Worm (Caenorhabditis elegans) whole organism, L2 larva: ENCODE results near the gene jmjd-1.2.

ENCODE experiments used
- C34F6.9 ChIP-seq: fragments of 150-350 bp; optimal IDR thresholded peaks from 2 replicates; lab custom pipeline; 2014; ENCODE audit warnings: missing biosample characterization, missing genetic modification characterization
- R02D3.7 ChIP-seq: fragments of 150-350 bp; optimal IDR thresholded peaks from 2 replicates; lab custom pipeline; 2014; ENCODE audit warnings: missing biosample characterization, missing genetic modification characterization
- Y55F3AM.14 ChIP-seq: fragments of 200-800 bp; sonication (Bioruptor generic); optimal IDR thresholded peaks from 2 replicates; lab custom pipeline; 2018; ENCODE audit warnings: mild to moderate bottlenecking, missing genetic modification characterization, missing compliant biosample characterization
- ZK546.5 ChIP-seq: sonication (generic microtip); optimal IDR thresholded peaks from 2 replicates; lab custom pipeline; 2017; ENCODE audit warnings: missing biosample characterization, missing genetic modification characterization
- ama-1 ChIP-seq: fragments of 150-350 bp; optimal IDR thresholded peaks from 2 replicates; lab custom pipeline; 2018; ENCODE audit warnings: inconsistent platforms
- ceh-82 ChIP-seq: fragments of 150-350 bp; optimal IDR thresholded peaks from 2 replicates; lab custom pipeline; 2014; ENCODE audit warnings: missing biosample characterization, missing genetic modification characterization
- dmd-4 ChIP-seq: sonication (generic microtip); optimal IDR thresholded peaks from 2 replicates; lab custom pipeline; 2017; ENCODE audit warnings: missing biosample characterization, missing genetic modification characterization
- egl-27 ChIP-seq: sonication (generic microtip); optimal IDR thresholded peaks from 3 replicates; lab custom pipeline; 2017; ENCODE audit warnings: missing biosample characterization, missing genetic modification reagents, missing genetic modification characterization
- elt-1 ChIP-seq: fragments of 150-350 bp; optimal IDR thresholded peaks from 2 replicates; lab custom pipeline; 2014; ENCODE audit warnings: missing biosample characterization, missing genetic modification characterization
- elt-3 ChIP-seq: sonication (generic microtip); optimal IDR thresholded peaks from 2 replicates; lab custom pipeline; 2017; ENCODE audit warnings: missing biosample characterization, missing genetic modification characterization
- fos-1 ChIP-seq: fragments of 150-350 bp; optimal IDR thresholded peaks from 2 replicates; lab custom pipeline; 2014; ENCODE audit warnings: missing biosample characterization, missing genetic modification characterization
- gmeb-1 ChIP-seq: fragments of 150-350 bp; optimal IDR thresholded peaks from 2 replicates; lab custom pipeline; 2014; ENCODE audit warnings: missing biosample characterization, missing genetic modification characterization
- lin-13 ChIP-seq: fragments of 150-350 bp; optimal IDR thresholded peaks from 2 replicates; lab custom pipeline; 2014; ENCODE audit warnings: missing biosample characterization, missing genetic modification reagents, missing genetic modification characterization
- mab-5 ChIP-seq: fragments of 150-350 bp; optimal IDR thresholded peaks from 2 replicates; lab custom pipeline; 2014; ENCODE audit warnings: missing biosample characterization, missing genetic modification characterization
- mdl-1 ChIP-seq, 2 experiments: fragments of 150-350 bp in 1 of 2; sonication (generic microtip) in 1 of 2; optimal IDR thresholded peaks; 2 replicates each; lab custom pipeline; 2017; ENCODE audit warnings: missing biosample characterization in 2 of 2, missing genetic modification characterization in 2 of 2
- nhr-11 ChIP-seq: fragments of 150-350 bp; optimal IDR thresholded peaks from 2 replicates; lab custom pipeline; 2014; ENCODE audit warnings: missing biosample characterization, missing genetic modification characterization
- nhr-12 ChIP-seq: fragments of 150-350 bp; optimal IDR thresholded peaks from 2 replicates; lab custom pipeline; 2014; ENCODE audit warnings: missing biosample characterization, missing genetic modification characterization
- nhr-129 ChIP-seq: fragments of 150-350 bp; optimal IDR thresholded peaks from 2 replicates; lab custom pipeline; 2014; ENCODE audit warnings: missing biosample characterization, missing genetic modification characterization
- nhr-21 ChIP-seq: fragments of 150-350 bp; optimal IDR thresholded peaks from 2 replicates; lab custom pipeline; 2014; ENCODE audit warnings: missing biosample characterization, missing genetic modification characterization
- nhr-23 ChIP-seq: fragments of 150-350 bp; optimal IDR thresholded peaks from 2 replicates; lab custom pipeline; 2014; ENCODE audit warnings: missing biosample characterization, missing genetic modification reagents, missing genetic modification characterization
- nhr-237 ChIP-seq: fragments of 150-350 bp; optimal IDR thresholded peaks from 2 replicates; lab custom pipeline; 2014; ENCODE audit warnings: missing biosample characterization, missing genetic modification characterization
- nhr-25 ChIP-seq: fragments of 150-350 bp; sonication (generic microtip); optimal IDR thresholded peaks from 3 replicates; lab custom pipeline; 2014; ENCODE audit warnings: missing biosample characterization, missing genetic modification characterization
- nhr-6 ChIP-seq: fragments of 150-350 bp; optimal IDR thresholded peaks from 2 replicates; lab custom pipeline; 2014; ENCODE audit warnings: missing biosample characterization, missing genetic modification characterization
- nhr-77 ChIP-seq: fragments of 150-350 bp; optimal IDR thresholded peaks from 2 replicates; lab custom pipeline; 2014; ENCODE audit warnings: missing biosample characterization, missing genetic modification characterization
- peb-1 ChIP-seq: fragments of 150-350 bp; optimal IDR thresholded peaks from 2 replicates; lab custom pipeline; 2014; ENCODE audit warnings: missing biosample characterization, missing genetic modification characterization
- sem-4 ChIP-seq: fragments of 150-350 bp; optimal IDR thresholded peaks from 2 replicates; lab custom pipeline; 2014; ENCODE audit warnings: missing biosample characterization, missing genetic modification reagents, missing genetic modification characterization
- skn-1 ChIP-seq: sonication (generic microtip); optimal IDR thresholded peaks from 2 replicates; lab custom pipeline; 2017; ENCODE audit warnings: missing biosample characterization, missing genetic modification characterization
- sma-3 ChIP-seq: sonication (generic microtip); optimal IDR thresholded peaks from 2 replicates; lab custom pipeline; 2016; ENCODE audit warnings: missing genetic modification reagents, missing genetic modification characterization, missing compliant biosample characterization
- sma-9 ChIP-seq, 2 experiments: fragments of 150-350 bp in 1 of 2; sonication (generic microtip) in 1 of 2; optimal IDR thresholded peaks; 2 replicates each; lab custom pipeline; 2014 to 2016; ENCODE audit warnings: missing genetic modification characterization in 2 of 2, mild to moderate bottlenecking in 1 of 2, missing biosample characterization in 1 of 2, missing compliant biosample characterization in 1 of 2, missing genetic modification reagents in 1 of 2, moderate library complexity in 1 of 2
- unc-39 ChIP-seq: fragments of 150-350 bp; optimal IDR thresholded peaks from 2 replicates; lab custom pipeline; 2014; ENCODE audit warnings: missing biosample characterization, missing genetic modification characterization
- unc-55 ChIP-seq: fragments of 150-350 bp; sonication (generic microtip); optimal IDR thresholded peaks from 3 replicates; lab custom pipeline; 2014; ENCODE audit warnings: missing biosample characterization, missing genetic modification reagents, missing genetic modification characterization
- unc-62 ChIP-seq: fragments of 150-350 bp; optimal IDR thresholded peaks from 2 replicates; lab custom pipeline; 2014; ENCODE audit warnings: missing biosample characterization, missing genetic modification reagents, missing genetic modification characterization
- ztf-1 ChIP-seq: fragments of 200-800 bp; sonication (Bioruptor generic); conservative IDR thresholded peaks from 2 replicates; pipeline ENCODE4 v1.3.6; 2022; ENCODE audit warnings: missing genetic modification characterization, missing compliant biosample characterization
- ztf-11 ChIP-seq: sonication (generic microtip); optimal IDR thresholded peaks from 2 replicates; lab custom pipeline; 2017; ENCODE audit warnings: missing biosample characterization, missing genetic modification characterization
- ztf-4 ChIP-seq: fragments of 150-350 bp; optimal IDR thresholded peaks from 2 replicates; lab custom pipeline; 2014; ENCODE audit warnings: missing biosample characterization, missing genetic modification characterization

Gene jmjd-1.2

DNA sequence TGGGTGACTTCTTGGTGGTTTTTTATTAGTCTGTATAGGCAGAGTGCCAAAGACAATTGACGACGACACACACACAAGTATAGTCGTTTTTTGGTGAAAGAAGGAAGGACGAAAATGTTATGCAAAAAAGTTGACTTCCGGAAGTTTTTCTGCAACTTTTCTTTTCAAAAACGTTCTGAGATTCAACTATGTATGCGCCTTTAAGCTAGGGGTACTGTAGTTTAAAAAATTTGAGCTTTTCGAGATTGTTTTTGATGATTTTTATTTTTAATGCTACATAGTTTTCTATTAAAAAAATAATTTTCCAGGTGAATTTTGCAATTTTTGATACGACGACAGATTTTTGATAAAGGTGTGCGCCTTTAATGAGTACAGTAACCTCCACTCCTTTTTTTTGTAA lies 7.0 kb downstream of the jmjd-1.2 start:
- TF ChIP-seq ama-1 (lab: Kevin White, UChicago) (no peak), nhr-21 (tag; lab: Kevin White, UChicago) (no peak), ztf-1 (GFP tag; lab: Robert Waterston, UW) (no peak), ZK546.5 (tag; lab: Kevin White, UChicago) (no peak), Y55F3AM.14 (no peak), nhr-11 (tag; lab: Kevin White, UChicago) (no peak), mdl-1 (tag; optimal IDR thresholded peaks at IDR 0.05; lab: Kevin White, UChicago) (no peak), nhr-23 (tag; lab: Kevin White, UChicago) (no peak), ceh-82 (no peak), nhr-25 (tag; lab: Kevin White, UChicago) (no peak)

ce11 chrIV:4669242-4669641 lies 8.5 kb downstream of the jmjd-1.2 start, which contains the start of gene F29B9.12:
Gene F29B9.12 (plus strand): TSS chrIV:4669542.
- no peak for TF ChIP-seq elt-3
- TF ChIP-seq egl-27 (tag; lab: Kevin White, UChicago), result no peak

ce11 chrIV:4673332-4673731 lies 12.5 kb downstream of the jmjd-1.2 start:
- TF ChIP-seq gmeb-1 (no peak), elt-1 (no peak), nhr-21 (tag; lab: Kevin White, UChicago) (no peak), nhr-6 (tag; lab: Kevin White, UChicago) (no peak), unc-39 (tag; lab: Kevin White, UChicago) (no peak)

DNA sequence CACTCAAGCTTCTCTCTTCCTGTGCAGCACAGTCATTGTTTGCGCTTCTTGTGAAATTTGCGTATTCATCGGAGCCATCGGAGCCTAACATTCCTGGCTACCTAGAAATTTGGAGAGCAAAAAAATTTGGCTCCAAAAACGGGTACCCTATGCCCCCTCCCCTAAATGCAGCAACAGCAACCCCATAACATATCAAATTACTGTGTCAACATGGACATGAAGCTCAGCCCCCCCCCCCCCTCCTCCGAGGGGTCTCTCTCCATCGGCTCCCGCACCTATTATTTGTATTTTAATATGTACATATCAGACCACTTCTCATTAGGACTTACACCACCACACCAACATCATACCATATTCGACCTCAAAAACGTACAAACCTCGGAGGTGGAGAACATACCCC lies 13.5 kb downstream of the jmjd-1.2 start:
- no peak for TF ChIP-seq C34F6.9 (tag; lab: Kevin White, UChicago)

ce11 chrIV:4678718-4679117 lies 17.9 kb downstream of the jmjd-1.2 start, which contains the start of gene kin-36:
Gene kin-36 (plus strand): TSS chrIV:4679018.
- TF ChIP-seq unc-39 (tag; lab: Kevin White, UChicago) (no peak), R02D3.7 (no peak), lin-13 (no peak), unc-62 (no peak)

ce11 chrIV:4683149-4683548 lies 22.4 kb downstream of the jmjd-1.2 start:
- TF ChIP-seq ztf-11 (tag; lab: Kevin White, UChicago), result no peak
- TF ChIP-seq nhr-12 (tag; lab: Kevin White, UChicago), result no peak
- TF ChIP-seq fos-1 (tag; lab: Kevin White, UChicago), result no peak
- no peak for TF ChIP-seq mab-5 (tag; lab: Kevin White, UChicago)

DNA sequence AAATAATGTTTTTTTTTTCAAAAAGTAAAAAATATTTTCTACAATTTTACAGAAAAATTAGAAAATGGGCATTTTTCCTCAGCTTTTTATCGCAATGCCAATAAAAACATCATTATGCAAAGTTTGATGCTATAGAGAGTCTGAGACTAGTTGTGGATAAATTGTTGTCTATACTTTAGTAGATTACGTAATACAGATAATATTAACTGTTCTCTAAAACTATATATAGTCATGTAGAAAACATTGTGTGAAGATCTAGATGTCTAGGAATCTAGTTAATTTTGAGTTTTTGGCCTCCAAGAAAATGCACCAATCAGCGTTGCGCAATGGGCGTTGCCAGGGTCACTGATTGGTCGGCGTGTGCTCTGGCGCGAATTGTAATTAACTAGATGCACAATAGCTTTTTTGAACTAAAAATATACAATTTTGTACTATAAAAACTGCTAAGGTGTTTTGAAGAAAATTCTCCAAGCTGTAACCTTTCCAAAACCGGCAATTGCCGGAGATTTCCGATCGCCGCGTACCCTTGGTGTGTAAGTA lies 25.6 kb downstream of the jmjd-1.2 start:
- no peak for TF ChIP-seq nhr-21 (tag; lab: Kevin White, UChicago)
- no peak for TF ChIP-seq C34F6.9 (tag; lab: Kevin White, UChicago)
- no peak for TF ChIP-seq elt-3
- no peak for TF ChIP-seq nhr-25 (tag; lab: Kevin White, UChicago)
- no peak for TF ChIP-seq ceh-82
- no peak for TF ChIP-seq dmd-4
- no peak for TF ChIP-seq nhr-6 (tag; lab: Kevin White, UChicago)
- no peak for TF ChIP-seq ztf-1 (GFP tag; lab: Robert Waterston, UW)
- TF ChIP-seq gmeb-1, result no peak
- no peak for TF ChIP-seq nhr-237 (tag; lab: Kevin White, UChicago)
- no peak for TF ChIP-seq nhr-77 (tag; lab: Kevin White, UChicago)
- TF ChIP-seq sem-4, result no peak
- TF ChIP-seq unc-55 (GFP tag; lab: Kevin White, UChicago), result no peak
- TF ChIP-seq nhr-12 (tag; lab: Kevin White, UChicago), result no peak

- TF ChIP-seq C34F6.9 (tag; lab: Kevin White, UChicago) (no peak), ztf-4 (no peak), nhr-11 (tag; lab: Kevin White, UChicago) (no peak), gmeb-1 (no peak), egl-27 (tag; lab: Kevin White, UChicago) (no peak), sma-3 (GFP tag; lab: Kevin White, UChicago) (no peak), nhr-129 (tag; lab: Kevin White, UChicago) (no peak), dmd-4 (no peak), nhr-21 (tag; lab: Kevin White, UChicago) (no peak), lin-13 (no peak), R02D3.7 (no peak), peb-1 (tag; lab: Kevin White, UChicago) (no peak), sem-4 (no peak), unc-62 (no peak), elt-1 (no peak), ama-1 (lab: Kevin White, UChicago) (no peak), sma-9 (GFP tag; optimal IDR thresholded peaks at IDR 0.05; lab: Kevin White, UChicago) (no peak), sma-9 (tag; optimal IDR thresholded peaks at IDR 0.05; lab: Kevin White, UChicago) (no peak), nhr-25 (tag; lab: Kevin White, UChicago) (no peak), skn-1 (tag; lab: Kevin White, UChicago) (no peak), nhr-77 (tag; lab: Kevin White, UChicago) (no peak)
Observed at ce11 chrIV:4686898-4687297, 26.1 kb downstream of the jmjd-1.2 start.
